Fruit fly (Drosophila melanogaster): Measurements from ENCODE around the gene CG12541.
A peak's percentile ranks its signal among the peaks of the same experiment; 100 is the strongest.

CG12541 gene

dm6 chrX:6982054-6982453, 83.8 kb downstream of the CG12541 start (continued):
- no peak for TF ChIP-seq Eip93F (GFP tag; optimal IDR thresholded peaks at IDR 0.05)
- peak; percentile 36 for TF ChIP-seq Eip75B (GFP tag; optimal IDR thresholded peaks at IDR 0.05)
- TF ChIP-seq CG11902 (GFP tag; optimal IDR thresholded peaks at IDR 0.05): no peak
- TF ChIP-seq acj6 (GFP tag; optimal IDR thresholded peaks at IDR 0.05): peak; percentile 43
- TF ChIP-seq vri (GFP tag; optimal IDR thresholded peaks at IDR 0.05): no peak
- TF ChIP-seq CG15336 (GFP tag; IDR thresholded peaks at IDR 0.05): no peak; the same call in 1 of the 2 replicates
- no peak for TF ChIP-seq CG3919 (GFP tag; optimal IDR thresholded peaks at IDR 0.05)
- TF ChIP-seq dac (GFP tag; optimal IDR thresholded peaks at IDR 0.05): no peak
- peak; percentile 3 for TF ChIP-seq Sox15 (GFP tag; optimal IDR thresholded peaks at IDR 0.05)
- TF ChIP-seq Hr4 (GFP tag; optimal IDR thresholded peaks at IDR 0.05): no peak
- peak; percentile 64 for TF ChIP-seq esn (GFP tag; optimal IDR thresholded peaks at IDR 0.05)
- TF ChIP-seq CG8119 (GFP tag; IDR thresholded peaks at IDR 0.05): 0 out of 3 replicates have a peak, but pooled peaks have one; percentile 24
- TF ChIP-seq fd59A (GFP tag; optimal IDR thresholded peaks at IDR 0.05): peak; percentile 11

DNA sequence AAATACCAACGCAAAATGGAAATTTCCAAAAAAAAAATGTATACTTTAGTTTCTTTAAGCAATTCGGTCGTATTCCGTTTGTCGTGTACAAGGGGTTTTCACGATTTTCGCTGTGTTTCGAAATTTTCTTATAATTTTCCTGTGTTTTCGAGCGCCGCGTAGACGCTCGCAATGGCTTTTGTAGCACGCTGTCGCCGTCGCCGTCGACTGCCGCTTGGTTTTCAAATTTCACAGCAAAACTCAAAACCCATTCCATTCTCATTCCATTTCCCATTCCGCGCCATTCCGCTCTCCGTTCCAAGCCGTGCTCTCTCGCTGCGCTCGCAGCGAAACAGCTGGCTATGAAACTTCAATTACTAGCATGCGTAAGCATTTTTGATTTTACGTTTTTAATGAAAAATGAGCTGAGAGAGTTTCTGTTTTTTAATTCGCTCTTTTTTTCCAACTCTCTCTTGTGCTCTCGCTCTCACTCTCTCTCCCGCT, 84.3 kb downstream of the CG12541 start:
- TF ChIP-seq pdm3 (GFP tag; optimal IDR thresholded peaks at IDR 0.05) (peak; percentile 37), CG8632 (GFP tag; optimal IDR thresholded peaks at IDR 0.05) (no peak), Sox15 (GFP tag; optimal IDR thresholded peaks at IDR 0.05) (no peak), eg (GFP tag; IDR thresholded peaks at IDR 0.05) (peak; percentile 50; the same call in 2 of the 3 replicates), dsx (GFP tag; optimal IDR thresholded peaks at IDR 0.05; ENCODE audit: poor library complexity, severe bottlenecking) (peak; percentile 17), CG7368 (GFP tag; optimal IDR thresholded peaks at IDR 0.05) (no peak), Hr38 (GFP tag; optimal IDR thresholded peaks at IDR 0.05) (no peak), CG3919 (GFP tag; optimal IDR thresholded peaks at IDR 0.05) (peak; percentile 17), Met (GFP tag; optimal IDR thresholded peaks at IDR 0.05) (peak; percentile 32), vri (GFP tag; optimal IDR thresholded peaks at IDR 0.05) (no peak), CG10631 (GFP tag; optimal IDR thresholded peaks at IDR 0.05) (peak; percentile 33), fkh (GFP tag; optimal IDR thresholded peaks at IDR 0.05) (no peak), Gug (GFP tag; IDR thresholded peaks at IDR 0.05) (peak; percentile 32; the same call in 1 of the 2 replicates), Smox (GFP tag; optimal IDR thresholded peaks at IDR 0.05) (peak; percentile 20), topi (GFP tag; optimal IDR thresholded peaks at IDR 0.05) (peak; percentile 44), Sox14 (GFP tag; optimal IDR thresholded peaks at IDR 0.05) (peak; percentile 39), CG9139 (GFP tag; optimal IDR thresholded peaks at IDR 0.05) (peak; percentile 4), CG10669 (GFP tag; optimal IDR thresholded peaks at IDR 0.05) (peak; percentile 9), Lpt (GFP tag; optimal IDR thresholded peaks at IDR 0.05) (no peak), CG32006 (GFP tag; optimal IDR thresholded peaks at IDR 0.05) (peak; percentile 54), CG6808 (GFP tag; optimal IDR thresholded peaks at IDR 0.05) (peak; percentile 22), Eip75B (GFP tag; optimal IDR thresholded peaks at IDR 0.05) (peak; percentile 30), Hr4 (GFP tag; optimal IDR thresholded peaks at IDR 0.05) (peak; percentile 53), fd59A (GFP tag; optimal IDR thresholded peaks at IDR 0.05) (no peak), CG11902 (GFP tag; optimal IDR thresholded peaks at IDR 0.05) (no peak), CG6792 (GFP tag; optimal IDR thresholded peaks at IDR 0.05) (no peak), CG8119 (GFP tag; IDR thresholded peaks at IDR 0.05) (peak; percentile 59), svp (GFP tag) (peak; percentile 27), spab (GFP tag; optimal IDR thresholded peaks at IDR 0.05) (peak; percentile 15), CG31627 (GFP tag; optimal IDR thresholded peaks at IDR 0.05) (peak; percentile 13), CG15336 (GFP tag; IDR thresholded peaks at IDR 0.05) (no peak), CG1621 (tag; optimal IDR thresholded peaks at IDR 0.05) (no peak), ss (GFP tag; optimal IDR thresholded peaks at IDR 0.05) (peak; percentile 27 to 45), Sox102F (GFP tag; optimal IDR thresholded peaks at IDR 0.05) (peak; percentile 35), CG11762 (GFP tag; optimal IDR thresholded peaks at IDR 0.05; ENCODE audit: insufficient read depth) (no peak), CG4318 (GFP tag; optimal IDR thresholded peaks at IDR 0.05) (no peak), CG8319 (GFP tag; optimal IDR thresholded peaks at IDR 0.05) (no peak), CG6276 (GFP tag; optimal IDR thresholded peaks at IDR 0.05) (peak; percentile 16), Hr39 (GFP tag; optimal IDR thresholded peaks at IDR 0.05) (peak; percentile 26), CG11294 (GFP tag; IDR thresholded peaks at IDR 0.05) (no peak), net (GFP tag; optimal IDR thresholded peaks at IDR 0.05) (peak; percentile 26), Blimp-1 (GFP tag; optimal IDR thresholded peaks at IDR 0.05) (no peak), CG34406 (GFP tag; optimal IDR thresholded peaks at IDR 0.05) (peak; percentile 10), cyc (GFP tag; optimal IDR thresholded peaks at IDR 0.05) (peak; percentile 9)
